Fruit fly (Drosophila melanogaster): ENCODE measurements around the gene Jon99Ci.

DNA sequence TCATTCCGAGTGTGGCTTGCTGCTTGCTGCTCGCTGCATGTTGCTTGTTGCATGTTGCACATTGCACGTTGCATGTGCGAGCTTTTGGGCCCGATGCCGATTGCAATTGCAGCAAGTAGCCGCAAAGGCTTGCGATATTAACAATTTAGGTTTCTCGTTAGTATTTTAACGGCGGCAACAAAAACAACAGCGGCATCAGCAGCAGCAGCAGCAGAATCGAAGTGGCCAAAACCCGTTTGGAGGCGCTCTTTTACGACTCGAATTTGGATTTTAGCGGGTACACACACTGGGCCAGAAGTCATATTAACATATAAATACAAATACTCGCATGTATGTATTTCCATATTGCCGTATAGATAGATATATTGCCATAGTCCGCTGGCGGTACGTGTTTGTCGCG lies 45.7 kb downstream of the Jon99Ci start:
- no peak for TF ChIP-seq bab1 (GFP tag; optimal IDR thresholded peaks at IDR 0.05)
- no peak for TF ChIP-seq cic (GFP tag; optimal IDR thresholded peaks at IDR 0.05)
